Worm (Caenorhabditis elegans) whole organism, late embryonic: ENCODE results near the gene B0336.13.

Experiments
- C08G9.2 ChIP-seq: sonication (generic microtip); optimal IDR thresholded peaks from 2 replicates; lab custom pipeline; 2016; ENCODE audit warnings: mild to moderate bottlenecking, missing genetic modification characterization, moderate library complexity, missing compliant biosample characterization
- F13H6.1 ChIP-seq: sonication (generic microtip); optimal IDR thresholded peaks from 2 replicates; lab custom pipeline; 2016; ENCODE audit warnings: missing genetic modification characterization, missing compliant biosample characterization
- K09A11.1 ChIP-seq: sonication (generic microtip); optimal IDR thresholded peaks from 2 replicates; lab custom pipeline; 2017; ENCODE audit warnings: antibody characterized with exemption, mild to moderate bottlenecking, missing genetic modification characterization, missing compliant biosample characterization; ENCODE audit not compliant: insufficient read depth
- T23F11.4 ChIP-seq: fragments of 200-800 bp; sonication (Bioruptor generic); optimal IDR thresholded peaks from 2 replicates; lab custom pipeline; 2018; ENCODE audit warnings: mild to moderate bottlenecking, missing genetic modification characterization, missing compliant biosample characterization
- ama-1 ChIP-seq: fragments of 150-350 bp; optimal IDR thresholded peaks from 2 replicates; lab custom pipeline; 2014
- ceh-14 ChIP-seq: sonication (generic microtip); optimal IDR thresholded peaks from 2 replicates; lab custom pipeline; 2016; ENCODE audit warnings: missing genotype, missing genetic modification characterization, missing compliant biosample characterization
- ceh-18 ChIP-seq: sonication (generic microtip); optimal IDR thresholded peaks from 2 replicates; lab custom pipeline; 2016; ENCODE audit warnings: missing genetic modification characterization, missing compliant biosample characterization
- ceh-19 ChIP-seq: fragments of 200-800 bp; sonication (Bioruptor generic); optimal IDR thresholded peaks from 2 replicates; lab custom pipeline; 2018; ENCODE audit warnings: mild to moderate bottlenecking, missing genetic modification characterization, missing compliant biosample characterization
- ceh-2 ChIP-seq: sonication (generic microtip); optimal IDR thresholded peaks from 2 replicates; lab custom pipeline; 2016; ENCODE audit warnings: missing genotype, missing genetic modification characterization, missing compliant biosample characterization
- ceh-22 ChIP-seq: sonication (generic microtip); optimal IDR thresholded peaks from 2 replicates; lab custom pipeline; 2017; ENCODE audit warnings: missing biosample characterization, missing genetic modification characterization
- ceh-24 ChIP-seq: sonication (generic microtip); optimal IDR thresholded peaks from 2 replicates; lab custom pipeline; 2016; ENCODE audit warnings: mild to moderate bottlenecking, missing genetic modification characterization, missing compliant biosample characterization
- ceh-31 ChIP-seq: sonication (generic microtip); optimal IDR thresholded peaks from 2 replicates; lab custom pipeline; 2016; ENCODE audit warnings: missing genetic modification characterization, missing compliant biosample characterization
- ceh-45 ChIP-seq: fragments of 200-800 bp; sonication (Bioruptor generic); IDR thresholded peaks from 2 replicates; pipeline ENCODE4 v1.3.6; 2022; ENCODE audit warnings: missing genetic modification reagents, missing genetic modification characterization, missing compliant biosample characterization
- ceh-6 ChIP-seq: fragments of 200-800 bp; sonication (Bioruptor generic); optimal IDR thresholded peaks from 2 replicates; lab custom pipeline; 2018; ENCODE audit warnings: mild to moderate bottlenecking, missing genetic modification characterization, missing compliant biosample characterization
- dve-1 ChIP-seq: sonication (generic microtip); optimal IDR thresholded peaks from 2 replicates; lab custom pipeline; 2017; ENCODE audit warnings: antibody characterized with exemption, mild to moderate bottlenecking, missing genetic modification characterization, missing compliant biosample characterization
- elt-2 ChIP-seq: sonication (generic microtip); optimal IDR thresholded peaks from 2 replicates; lab custom pipeline; 2016; ENCODE audit warnings: missing genetic modification reagents, missing genetic modification characterization, missing compliant biosample characterization
- ets-4 ChIP-seq: sonication (generic microtip); optimal IDR thresholded peaks from 2 replicates; lab custom pipeline; 2016; ENCODE audit warnings: missing genetic modification characterization, missing compliant biosample characterization
- fkh-6 ChIP-seq: sonication (generic microtip); optimal IDR thresholded peaks from 2 replicates; lab custom pipeline; 2016; ENCODE audit warnings: missing genetic modification characterization, missing compliant biosample characterization
- gmeb-2 ChIP-seq: sonication (generic microtip); optimal IDR thresholded peaks from 2 replicates; lab custom pipeline; 2016; ENCODE audit warnings: missing genetic modification characterization, inconsistent platforms, missing compliant biosample characterization
- hlh-30 ChIP-seq: sonication (generic microtip); optimal IDR thresholded peaks from 2 replicates; lab custom pipeline; 2017; ENCODE audit warnings: antibody characterized with exemption, missing genetic modification characterization, missing compliant biosample characterization; ENCODE audit not compliant: insufficient read depth
- mec-3 ChIP-seq: sonication (generic microtip); optimal IDR thresholded peaks from 2 replicates; lab custom pipeline; 2016; ENCODE audit warnings: borderline replicate concordance, missing genetic modification characterization, missing compliant biosample characterization
- nfya-1 ChIP-seq: sonication (generic microtip); optimal IDR thresholded peaks from 2 replicates; lab custom pipeline; 2017; ENCODE audit warnings: missing genetic modification characterization, mild to moderate bottlenecking, missing compliant biosample characterization, antibody characterized with exemption, moderate library complexity
- odd-2 ChIP-seq: sonication (generic microtip); optimal IDR thresholded peaks from 2 replicates; lab custom pipeline; 2017; ENCODE audit warnings: antibody characterized with exemption, mild to moderate bottlenecking, missing genetic modification characterization, missing compliant biosample characterization
- pag-3 ChIP-seq: sonication (generic microtip); optimal IDR thresholded peaks from 2 replicates; lab custom pipeline; 2016; ENCODE audit warnings: missing compliant biosample characterization, missing genetic modification characterization, borderline replicate concordance
- pax-1 ChIP-seq: fragments of 150-350 bp; optimal IDR thresholded peaks from 2 replicates; lab custom pipeline; 2014; ENCODE audit warnings: missing biosample characterization, missing genetic modification characterization
- pha-2 ChIP-seq: sonication (generic microtip); optimal IDR thresholded peaks from 2 replicates; lab custom pipeline; 2017; ENCODE audit warnings: mild to moderate bottlenecking, missing genetic modification characterization, missing compliant biosample characterization
- pros-1 ChIP-seq: fragments of 150-350 bp; optimal IDR thresholded peaks from 2 replicates; lab custom pipeline; 2014; ENCODE audit warnings: missing biosample characterization, missing genetic modification reagents, missing genetic modification characterization
- ref-2 ChIP-seq: sonication (generic microtip); optimal IDR thresholded peaks from 2 replicates; lab custom pipeline; 2016; ENCODE audit warnings: missing genetic modification characterization, missing compliant biosample characterization
- rnt-1 ChIP-seq: sonication (generic microtip); optimal IDR thresholded peaks from 2 replicates; lab custom pipeline; 2016; ENCODE audit warnings: missing genetic modification characterization, missing compliant biosample characterization
- sdc-2 ChIP-seq: sonication (generic microtip); optimal IDR thresholded peaks from 2 replicates; lab custom pipeline; 2016; ENCODE audit warnings: missing genotype, missing genetic modification characterization, missing compliant biosample characterization
- syd-9 ChIP-seq: sonication (generic microtip); optimal IDR thresholded peaks from 2 replicates; lab custom pipeline; 2016; ENCODE audit warnings: mild to moderate bottlenecking, missing genetic modification characterization, moderate library complexity, missing compliant biosample characterization
- tbx-2 ChIP-seq: sonication (generic microtip); optimal IDR thresholded peaks from 2 replicates; lab custom pipeline; 2016; ENCODE audit warnings: missing genetic modification characterization, missing compliant biosample characterization
- tbx-7 ChIP-seq: sonication (generic microtip); optimal IDR thresholded peaks from 2 replicates; lab custom pipeline; 2016; ENCODE audit warnings: missing genotype, missing genetic modification characterization, missing compliant biosample characterization
- unc-42 ChIP-seq: sonication (generic microtip); optimal IDR thresholded peaks from 2 replicates; lab custom pipeline; 2016; ENCODE audit warnings: missing genotype, missing genetic modification characterization, missing compliant biosample characterization
- unc-55 ChIP-seq: sonication (generic microtip); optimal IDR thresholded peaks from 2 replicates; lab custom pipeline; 2017; ENCODE audit warnings: missing biosample characterization, missing genetic modification reagents, missing genetic modification characterization
- unc-86 ChIP-seq: sonication (generic microtip); optimal IDR thresholded peaks from 2 replicates; lab custom pipeline; 2016; ENCODE audit warnings: missing genetic modification characterization, missing compliant biosample characterization
- zip-5 ChIP-seq: sonication (generic microtip); optimal IDR thresholded peaks from 2 replicates; lab custom pipeline; 2016; ENCODE audit warnings: missing genetic modification characterization, missing compliant biosample characterization
- ztf-16 ChIP-seq: sonication (generic microtip); optimal IDR thresholded peaks from 2 replicates; lab custom pipeline; 2017; ENCODE audit warnings: missing genetic modification characterization, missing compliant biosample characterization

The B0336.13 gene

ce11 chrIII:5710676-5711075, 16.8 kb downstream of the B0336.13 start:
- TF ChIP-seq ets-4 (tag; lab: Kevin White, UChicago) = peak; percentile 70
- peak; percentile 42 for TF ChIP-seq elt-2
- TF ChIP-seq nfya-1 (tag; lab: Kevin White, UChicago) = peak; percentile 68
- no peak for TF ChIP-seq zip-5 (tag; lab: Kevin White, UChicago)

- TF ChIP-seq ceh-22 (tag; lab: Kevin White, UChicago) (no peak), pax-1 (tag; lab: Kevin White, UChicago) (no peak)
- TF ChIP-seq, all 69 proteins: peak for 0
Measured at ce11 chrIII:5711242-5711641, 17.4 kb downstream of the B0336.13 start, which contains the start of gene rbm-26. TSS of gene rbm-26 (plus strand) at chrIII:5711542.

DNA sequence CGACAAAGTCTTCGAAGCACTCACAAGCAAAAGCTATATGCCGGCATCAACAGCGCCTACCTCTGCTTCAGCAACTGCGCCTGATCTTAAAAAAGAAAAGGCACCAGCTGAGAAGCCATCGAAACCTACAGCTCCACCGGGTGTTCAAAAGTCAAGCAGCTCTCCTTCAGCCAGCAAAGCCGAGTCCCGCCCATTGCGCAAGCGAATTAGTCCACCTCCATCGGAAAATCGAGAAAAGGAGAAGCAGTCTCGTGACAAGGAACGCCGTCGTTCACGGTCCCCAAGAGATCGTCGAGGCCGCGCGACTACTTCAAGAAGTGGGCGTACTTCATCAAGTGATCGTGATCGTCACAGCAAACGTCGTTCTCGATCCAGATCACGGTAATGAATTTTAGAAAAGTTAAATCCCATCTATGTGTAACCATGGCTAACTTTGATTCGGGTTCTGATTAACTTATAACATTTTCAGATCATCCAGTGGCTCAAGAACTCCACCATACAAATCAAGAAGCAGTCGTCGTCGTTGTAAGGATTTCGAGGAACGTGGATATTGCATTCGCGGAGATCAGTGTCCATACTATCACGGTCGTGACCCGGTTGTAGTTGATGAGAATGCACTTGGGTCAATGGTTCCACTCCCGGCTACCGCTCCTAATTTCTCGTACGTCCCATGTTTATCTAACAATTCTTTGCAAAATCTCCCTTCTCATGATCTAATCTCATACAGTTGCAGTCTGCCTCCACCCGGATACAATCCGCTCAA, 18.2 kb downstream of the B0336.13 start:
- TF ChIP-seq syd-9 (tag; lab: Kevin White, UChicago) (no peak), mec-3 (no peak), odd-2 (no peak), tbx-2 (tag; lab: Kevin White, UChicago) (no peak), tbx-7 (tag; lab: Kevin White, UChicago) (no peak), pros-1 (no peak), pag-3 (tag; lab: Kevin White, UChicago) (no peak), ama-1 (no peak), unc-42 (no peak), unc-86 (tag; lab: Kevin White, UChicago) (no peak)

ce11 chrIII:5714230-5714983, 20.6 kb downstream of the B0336.13 start, which contains the start of gene arf-1:
TSS of gene arf-1 (plus strand) at chrIII:5714886.
- TF ChIP-seq ceh-19 (GFP tag; lab: Kevin White, UChicago) = no peak
- TF ChIP-seq C08G9.2 (tag; lab: Kevin White, UChicago) = no peak
- TF ChIP-seq unc-86 (tag; lab: Kevin White, UChicago) = no peak
- TF ChIP-seq gmeb-2 = no peak
- TF ChIP-seq ceh-18 (tag; lab: Kevin White, UChicago) = no peak
- no peak for TF ChIP-seq fkh-6 (tag; lab: Kevin White, UChicago)
- no peak for TF ChIP-seq K09A11.1 (tag; lab: Kevin White, UChicago)
- TF ChIP-seq pag-3 (tag; lab: Kevin White, UChicago) = no peak

DNA sequence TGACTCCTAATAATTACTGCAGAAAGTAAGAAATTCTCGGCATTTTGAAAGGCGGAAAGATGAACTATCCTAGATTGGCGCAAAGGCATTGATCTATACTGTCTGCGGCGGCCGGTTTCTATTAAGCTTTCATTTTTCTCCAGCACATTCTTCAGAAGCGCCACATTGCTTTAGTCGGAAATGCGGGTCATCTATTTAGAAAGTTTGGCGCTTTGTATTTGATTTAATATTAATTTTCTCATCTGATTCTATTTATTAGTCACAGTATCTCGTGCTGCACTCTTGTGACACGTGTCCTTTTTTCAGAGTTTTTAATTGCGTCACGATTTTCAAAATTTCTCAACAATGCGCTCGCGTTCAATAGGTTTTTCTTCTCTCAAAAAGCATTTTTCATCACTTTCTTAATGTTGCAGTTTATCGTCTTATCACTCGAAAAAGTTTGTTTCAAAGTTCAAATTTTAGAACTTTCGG, 21.2 kb downstream of the B0336.13 start:
- no peak for TF ChIP-seq ztf-16 (tag; lab: Kevin White, UChicago)
- TF ChIP-seq ceh-24 = no peak
- no peak for TF ChIP-seq pha-2 (tag; lab: Kevin White, UChicago)
- TF ChIP-seq zip-5 (tag; lab: Kevin White, UChicago) = no peak
- no peak for TF ChIP-seq ref-2
- TF ChIP-seq ets-4 (tag; lab: Kevin White, UChicago) = no peak
- no peak for TF ChIP-seq ceh-14
- TF ChIP-seq pag-3 (tag; lab: Kevin White, UChicago) = no peak
- TF ChIP-seq ceh-2 (tag; lab: Kevin White, UChicago) = no peak
- TF ChIP-seq ceh-6 (GFP tag; lab: Kevin White, UChicago) = no peak

DNA sequence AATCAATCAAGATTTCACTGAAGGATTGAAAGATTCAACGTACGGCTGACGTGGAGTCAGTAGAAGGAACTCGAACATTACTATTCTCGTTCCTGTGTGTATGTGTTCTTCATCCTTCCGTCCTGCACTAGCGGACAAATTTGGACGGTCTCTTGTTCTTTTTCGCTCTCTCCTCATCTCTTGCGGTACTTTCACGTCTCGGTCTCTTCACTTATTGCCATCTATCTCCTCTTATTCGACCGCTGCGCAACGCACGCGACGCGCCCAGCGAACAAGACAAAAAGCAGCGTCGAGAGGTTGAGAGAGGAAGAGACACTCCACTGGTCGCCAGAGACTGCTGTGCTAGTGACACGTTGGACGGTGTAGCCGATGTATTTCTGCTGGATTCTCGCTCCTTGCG, 21.6 kb downstream of the B0336.13 start:
- TF ChIP-seq dve-1 (tag; lab: Kevin White, UChicago) = peak; percentile 24
- peak; percentile 84 for TF ChIP-seq ceh-31 (tag; lab: Kevin White, UChicago)
- peak; percentile 26 for TF ChIP-seq sdc-2 (tag; lab: Kevin White, UChicago)
- peak; percentile 17 for TF ChIP-seq F13H6.1
- no peak for TF ChIP-seq gmeb-2
- TF ChIP-seq tbx-7 (tag; lab: Kevin White, UChicago) = peak; percentile 22
- peak; percentile 79 for TF ChIP-seq ets-4 (tag; lab: Kevin White, UChicago)
- peak; percentile 26 for TF ChIP-seq ceh-19 (GFP tag; lab: Kevin White, UChicago)
- no peak for TF ChIP-seq mec-3
- TF ChIP-seq T23F11.4 = no peak
- peak; percentile 83 for TF ChIP-seq tbx-2 (tag; lab: Kevin White, UChicago)
- peak; percentile 79 for TF ChIP-seq hlh-30
- peak; percentile 77 for TF ChIP-seq ref-2
- peak; percentile 60 for TF ChIP-seq ama-1
- TF ChIP-seq ceh-2 (tag; lab: Kevin White, UChicago) = peak; percentile 36
- TF ChIP-seq unc-55 (GFP tag; lab: Kevin White, UChicago) = peak; percentile 58
- TF ChIP-seq ceh-45 = 0 out of 2 replicates have a peak, but pooled peaks have one; percentile 13
- TF ChIP-seq rnt-1 (tag; lab: Kevin White, UChicago) = peak; percentile 70
